2 worm cellular contexts compared by ENCODE assay signal in the genomic region with DNA sequence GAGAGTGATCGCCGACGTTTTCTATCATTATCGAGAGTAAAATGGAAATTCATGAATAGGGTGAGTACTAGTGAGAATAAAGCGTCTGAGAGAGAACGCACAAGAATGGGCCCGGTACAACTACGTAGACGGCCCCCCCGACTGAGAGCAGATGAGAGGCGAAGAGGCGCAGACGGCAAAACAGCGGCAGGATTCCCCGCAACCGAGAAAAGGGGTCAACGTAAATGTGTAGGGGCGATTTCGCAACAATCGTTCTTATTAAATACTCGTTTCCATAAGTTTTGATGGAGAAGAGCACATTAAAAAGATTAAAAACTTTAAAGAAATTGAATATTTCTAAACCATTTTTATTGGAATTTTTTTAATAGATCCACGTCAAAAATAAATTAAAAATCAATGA.
TF ChIP-seq lines count a peak whose summit lies in the region.

No protein-coding gene starts in this region.

TF ChIP-seq in whole organism, L1 larva, 84 proteins besides CTCF, POLR2A, EP300 and RAD21 (continued from another document):
- peak; percentile 24 for TF ChIP-seq xbp-1 (tag; optimal IDR thresholded peaks at IDR 0.05; lab: Kevin White, UChicago)
TF ChIP-seq in whole organism, L1 larva: peak in this region for 13.

TF ChIP-seq in whole organism, L3 larva, 47 proteins besides CTCF, POLR2A, EP300 and RAD21 (continued from another document):
- TF ChIP-seq tbx-2 (tag; optimal IDR thresholded peaks at IDR 0.05; lab: Kevin White, UChicago): no peak
- no peak for TF ChIP-seq nhr-237 (tag; optimal IDR thresholded peaks at IDR 0.05; lab: Kevin White, UChicago)
- no peak for TF ChIP-seq ceh-28 (tag; optimal IDR thresholded peaks at IDR 0.05; lab: Kevin White, UChicago)
- no peak for TF ChIP-seq ceh-16 (tag; optimal IDR thresholded peaks at IDR 0.05; lab: Kevin White, UChicago)
- TF ChIP-seq nhr-25 (tag; optimal IDR thresholded peaks at IDR 0.05; lab: Kevin White, UChicago): no peak
- no peak for TF ChIP-seq nhr-67 (tag; optimal IDR thresholded peaks at IDR 0.05; lab: Kevin White, UChicago)
- no peak for TF ChIP-seq aly-2 (tag; optimal IDR thresholded peaks at IDR 0.05; lab: Kevin White, UChicago)
- no peak for TF ChIP-seq mml-1 (tag; optimal IDR thresholded peaks at IDR 0.05; lab: Kevin White, UChicago)
- no peak for TF ChIP-seq nhr-76 (tag; optimal IDR thresholded peaks at IDR 0.05; lab: Kevin White, UChicago)
- no peak for TF ChIP-seq daf-12 (tag; optimal IDR thresholded peaks at IDR 0.05; lab: Kevin White, UChicago)
- TF ChIP-seq lin-15B (tag; optimal IDR thresholded peaks at IDR 0.05; lab: Kevin White, UChicago): no peak
- TF ChIP-seq ceh-82 (tag; optimal IDR thresholded peaks at IDR 0.05; lab: Kevin White, UChicago): no peak
